Worm (Caenorhabditis elegans): ENCODE results near the gene C56A3.6.
A peak's percentile ranks its signal among the peaks of the same experiment; 100 is the strongest.

C56A3.6 gene

DNA sequence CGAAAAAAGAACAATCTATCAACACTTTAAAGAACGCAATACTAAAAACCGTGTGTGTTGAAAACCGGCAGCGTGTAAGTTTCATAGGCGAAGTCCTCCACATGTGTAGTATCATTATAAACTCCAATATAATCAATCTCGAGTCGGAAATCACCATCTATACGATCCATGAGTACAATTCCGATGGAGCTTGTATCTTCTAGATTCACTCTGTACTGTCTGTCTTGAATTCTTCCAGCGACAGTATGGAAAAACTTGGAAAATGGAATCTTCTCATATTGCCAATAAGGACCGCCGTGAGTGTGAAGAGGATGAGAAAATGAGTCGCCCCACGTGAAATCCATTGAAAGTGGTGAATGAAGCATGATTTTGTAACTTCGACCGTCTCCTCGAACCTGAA is 10.8 kb upstream of the C56A3.6 start:
- TF ChIP-seq tra-4 (tag; optimal IDR thresholded peaks at IDR 0.05) (no peak), tbx-11 (GFP tag; IDR thresholded peaks at IDR 0.05) (no peak), F13C5.2 (tag; optimal IDR thresholded peaks at IDR 0.05) (no peak), aly-1 (tag; optimal IDR thresholded peaks at IDR 0.05) (no peak), ceh-36 (tag; optimal IDR thresholded peaks at IDR 0.05) (no peak), flt-1 (GFP tag; IDR thresholded peaks at IDR 0.05) (no peak), ceh-13 (GFP tag; optimal IDR thresholded peaks at IDR 0.05) (no peak), ets-7 (tag; optimal IDR thresholded peaks at IDR 0.05) (no peak), hnd-1 (tag; optimal IDR thresholded peaks at IDR 0.05) (no peak), pes-1 (GFP tag; IDR thresholded peaks at IDR 0.05) (no peak), ama-1 (optimal IDR thresholded peaks at IDR 0.05) (no peak), B0310.2 (tag; optimal IDR thresholded peaks at IDR 0.05) (no peak), hmbx-1 (tag; optimal IDR thresholded peaks at IDR 0.05) (no peak), scrt-1 (GFP tag; IDR thresholded peaks at IDR 0.05) (no peak), hmg-4 (GFP tag; optimal IDR thresholded peaks at IDR 0.05) (no peak)

DNA sequence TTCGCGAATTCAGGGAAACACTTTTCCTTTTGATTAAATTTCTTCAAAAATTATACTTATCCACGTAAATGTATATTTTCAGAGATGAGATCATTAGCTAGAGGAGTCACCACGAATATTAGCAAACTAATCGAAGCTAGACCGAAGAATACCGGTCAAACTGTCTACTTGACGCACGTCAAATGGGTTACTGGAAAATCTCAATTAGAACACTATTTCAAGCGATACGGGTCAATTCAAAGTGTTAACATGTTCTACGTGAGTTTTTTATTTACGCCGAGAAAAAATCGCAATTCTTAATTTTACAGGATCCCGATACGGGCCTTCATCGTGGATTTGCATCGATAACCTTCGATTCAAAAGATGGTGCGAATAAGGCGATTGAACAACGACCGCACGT is 9.6 kb upstream of the C56A3.6 start, which contains the start of gene slrp-1:
Gene slrp-1, plus strand, starts transcription at position 83 of the 400 bp plus-strand sequence.
- TF ChIP-seq ceh-36 (tag; optimal IDR thresholded peaks at IDR 0.05) (no peak), ets-7 (tag; optimal IDR thresholded peaks at IDR 0.05) (no peak), sea-1 (GFP tag; conservative IDR thresholded peaks at IDR 0.05) (no peak), ceh-13 (GFP tag; optimal IDR thresholded peaks at IDR 0.05) (no peak), aly-1 (tag; optimal IDR thresholded peaks at IDR 0.05) (no peak), tbx-11 (GFP tag; IDR thresholded peaks at IDR 0.05) (no peak), pes-1 (GFP tag; IDR thresholded peaks at IDR 0.05) (no peak), B0310.2 (tag; optimal IDR thresholded peaks at IDR 0.05) (no peak), flt-1 (GFP tag; IDR thresholded peaks at IDR 0.05) (no peak), hmbx-1 (tag; optimal IDR thresholded peaks at IDR 0.05) (no peak), F13C5.2 (tag; optimal IDR thresholded peaks at IDR 0.05) (no peak), hnd-1 (tag; optimal IDR thresholded peaks at IDR 0.05) (no peak), scrt-1 (GFP tag; IDR thresholded peaks at IDR 0.05) (no peak), tbx-37 (GFP tag; conservative IDR thresholded peaks at IDR 0.05) (no peak), hmg-4 (GFP tag; optimal IDR thresholded peaks at IDR 0.05) (no peak), ama-1 (optimal IDR thresholded peaks at IDR 0.05) (no peak), tra-4 (tag; optimal IDR thresholded peaks at IDR 0.05) (no peak)

DNA sequence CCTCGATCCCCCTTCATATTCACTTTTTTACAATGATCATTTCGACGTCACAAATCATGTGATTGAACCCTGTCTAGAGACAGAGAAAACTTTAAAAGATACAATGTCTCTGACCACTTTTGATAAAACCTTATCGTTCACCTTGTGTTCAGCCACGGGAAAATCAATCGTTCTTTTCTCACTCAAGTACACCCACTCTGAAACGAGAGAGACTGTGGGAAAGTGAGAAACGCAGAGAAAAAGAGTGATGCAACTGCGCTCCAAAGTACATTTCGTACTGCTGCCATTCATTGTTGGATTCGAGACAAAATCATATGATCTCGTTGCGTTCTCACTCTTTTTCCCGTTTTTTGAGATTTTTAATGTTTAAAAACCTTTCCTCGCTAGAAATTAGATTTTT is 9.0 kb upstream of the C56A3.6 start:
- TF ChIP-seq F13C5.2 (tag; optimal IDR thresholded peaks at IDR 0.05) (no peak), ceh-36 (tag; optimal IDR thresholded peaks at IDR 0.05) (no peak), tbx-11 (GFP tag; IDR thresholded peaks at IDR 0.05) (no peak), tbx-37 (GFP tag; conservative IDR thresholded peaks at IDR 0.05) (no peak), ets-7 (tag; optimal IDR thresholded peaks at IDR 0.05) (no peak), pes-1 (GFP tag; IDR thresholded peaks at IDR 0.05) (no peak)

DNA sequence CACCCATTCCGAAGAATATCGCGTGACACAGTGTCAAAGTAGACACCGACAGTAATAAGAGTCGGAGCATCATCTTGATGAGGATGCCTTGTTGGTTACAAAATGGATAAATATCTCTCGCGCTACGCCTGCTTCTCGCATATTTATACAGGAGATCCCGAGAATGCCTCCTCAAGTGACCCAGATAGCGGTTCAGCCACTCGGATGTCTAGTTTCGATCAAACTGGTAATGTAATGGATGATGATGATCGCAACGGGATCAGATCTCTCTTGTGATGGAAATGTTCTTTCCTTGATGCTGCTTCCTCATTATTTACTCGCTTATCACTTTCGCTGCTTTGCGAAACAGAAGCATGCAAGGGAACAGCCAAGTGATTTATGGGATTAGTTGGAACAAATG is 7.6 kb upstream of the C56A3.6 start, which contains the start of gene grl-17:
Gene grl-17, minus strand, starts transcription at position 101 of the 400 bp plus-strand sequence.
- TF ChIP-seq ceh-36 (tag; optimal IDR thresholded peaks at IDR 0.05) = no peak
- no peak for TF ChIP-seq tbx-37 (GFP tag; conservative IDR thresholded peaks at IDR 0.05)
- TF ChIP-seq pes-1 (GFP tag; IDR thresholded peaks at IDR 0.05) = no peak
- TF ChIP-seq flt-1 (GFP tag; IDR thresholded peaks at IDR 0.05) = no peak
- TF ChIP-seq sea-1 (GFP tag; conservative IDR thresholded peaks at IDR 0.05) = no peak
- no peak for TF ChIP-seq ceh-13 (GFP tag; optimal IDR thresholded peaks at IDR 0.05)
- TF ChIP-seq ets-7 (tag; optimal IDR thresholded peaks at IDR 0.05) = no peak
- no peak for TF ChIP-seq B0310.2 (tag; optimal IDR thresholded peaks at IDR 0.05)
- TF ChIP-seq tbx-11 (GFP tag; IDR thresholded peaks at IDR 0.05) = no peak
- TF ChIP-seq hmbx-1 (tag; optimal IDR thresholded peaks at IDR 0.05) = no peak
- TF ChIP-seq F13C5.2 (tag; optimal IDR thresholded peaks at IDR 0.05) = no peak

DNA sequence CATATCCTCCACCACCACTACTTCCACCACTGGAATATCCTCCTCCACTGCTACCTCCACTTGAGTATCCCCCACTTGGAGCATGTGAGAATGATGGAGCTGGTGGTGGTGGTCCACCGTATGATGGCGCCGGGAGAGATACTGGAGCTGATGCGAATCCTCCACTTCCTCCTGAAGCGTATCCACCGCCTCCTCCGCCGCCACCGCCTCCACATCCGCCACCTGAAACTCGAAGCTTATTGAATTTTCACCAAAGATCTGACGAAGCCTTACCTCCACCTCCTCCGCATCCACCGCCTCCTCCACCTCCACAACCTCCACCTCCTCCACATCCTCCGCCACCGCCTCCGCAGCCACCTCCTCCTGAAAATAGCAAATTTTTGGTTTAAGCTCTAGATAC is 6.6 kb upstream of the C56A3.6 start:
- no peak for TF ChIP-seq sea-1 (GFP tag; conservative IDR thresholded peaks at IDR 0.05)
- no peak for TF ChIP-seq ceh-36 (tag; optimal IDR thresholded peaks at IDR 0.05)
- TF ChIP-seq scrt-1 (GFP tag; IDR thresholded peaks at IDR 0.05) = no peak
- TF ChIP-seq B0310.2 (tag; optimal IDR thresholded peaks at IDR 0.05) = no peak
- TF ChIP-seq F13C5.2 (tag; optimal IDR thresholded peaks at IDR 0.05) = no peak
- no peak for TF ChIP-seq flt-1 (GFP tag; IDR thresholded peaks at IDR 0.05)
- no peak for TF ChIP-seq ceh-13 (GFP tag; optimal IDR thresholded peaks at IDR 0.05)
- TF ChIP-seq aly-1 (tag; optimal IDR thresholded peaks at IDR 0.05) = no peak
- TF ChIP-seq ama-1 (optimal IDR thresholded peaks at IDR 0.05) = no peak
- TF ChIP-seq ets-7 (tag; optimal IDR thresholded peaks at IDR 0.05) = no peak
- no peak for TF ChIP-seq pes-1 (GFP tag; IDR thresholded peaks at IDR 0.05)
- no peak for TF ChIP-seq hmbx-1 (tag; optimal IDR thresholded peaks at IDR 0.05)
- TF ChIP-seq tra-4 (tag; optimal IDR thresholded peaks at IDR 0.05) = no peak
- no peak for TF ChIP-seq tbx-37 (GFP tag; conservative IDR thresholded peaks at IDR 0.05)
- TF ChIP-seq tbx-11 (GFP tag; IDR thresholded peaks at IDR 0.05) = no peak
- TF ChIP-seq hnd-1 (tag; optimal IDR thresholded peaks at IDR 0.05) = no peak

DNA sequence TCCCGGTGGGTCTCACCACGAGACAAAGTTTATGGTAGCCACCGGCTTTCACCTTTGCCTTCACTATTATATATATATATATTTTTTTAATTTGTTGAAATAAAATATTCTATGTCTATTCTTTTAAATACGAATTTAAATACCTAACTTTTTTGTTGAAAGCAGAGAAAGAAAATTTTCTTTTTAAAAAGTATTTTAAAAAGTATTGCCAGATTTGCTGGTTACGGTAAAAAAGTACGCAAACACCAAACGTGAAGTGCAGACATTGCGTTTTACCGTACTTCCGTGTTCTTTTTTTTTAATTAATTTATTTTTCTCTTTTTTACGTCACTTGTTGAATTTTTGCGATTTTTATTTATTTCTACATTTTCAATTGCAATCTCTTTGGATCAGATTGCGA is 3.8 kb upstream of the C56A3.6 start, which contains the start of gene C56A3.8:
Gene C56A3.8, plus strand, starts transcription at position 301 of the 400 bp plus-strand sequence.
- no peak for TF ChIP-seq aly-1 (tag; optimal IDR thresholded peaks at IDR 0.05)
- no peak for TF ChIP-seq hmbx-1 (tag; optimal IDR thresholded peaks at IDR 0.05)
- no peak for TF ChIP-seq ceh-36 (tag; optimal IDR thresholded peaks at IDR 0.05)
- no peak for TF ChIP-seq F13C5.2 (tag; optimal IDR thresholded peaks at IDR 0.05)
- no peak for TF ChIP-seq tra-4 (tag; optimal IDR thresholded peaks at IDR 0.05)
- no peak for TF ChIP-seq flt-1 (GFP tag; IDR thresholded peaks at IDR 0.05)
- TF ChIP-seq scrt-1 (GFP tag; IDR thresholded peaks at IDR 0.05) = no peak
- TF ChIP-seq pes-1 (GFP tag; IDR thresholded peaks at IDR 0.05) = no peak
- no peak for TF ChIP-seq ama-1 (optimal IDR thresholded peaks at IDR 0.05)
- TF ChIP-seq ets-7 (tag; optimal IDR thresholded peaks at IDR 0.05) = no peak
- TF ChIP-seq ceh-13 (GFP tag; optimal IDR thresholded peaks at IDR 0.05) = no peak
- TF ChIP-seq sea-1 (GFP tag; conservative IDR thresholded peaks at IDR 0.05) = no peak
- TF ChIP-seq hmg-4 (GFP tag; optimal IDR thresholded peaks at IDR 0.05) = no peak
- TF ChIP-seq tbx-37 (GFP tag; conservative IDR thresholded peaks at IDR 0.05) = no peak
- TF ChIP-seq B0310.2 (tag; optimal IDR thresholded peaks at IDR 0.05) = no peak
- TF ChIP-seq hnd-1 (tag; optimal IDR thresholded peaks at IDR 0.05) = no peak
- no peak for TF ChIP-seq tbx-11 (GFP tag; IDR thresholded peaks at IDR 0.05)

ce11 chrV:13556746-13557145 is 549 bp upstream of the C56A3.6 start, which contains the start of gene cav-2:
Gene cav-2, plus strand, starts transcription at chrV:13557104.
- TF ChIP-seq flt-1 (GFP tag; IDR thresholded peaks at IDR 0.05) (no peak), scrt-1 (GFP tag; IDR thresholded peaks at IDR 0.05) (peak; percentile 52; the same call in 1 of the 2 replicates), hmg-4 (GFP tag; optimal IDR thresholded peaks at IDR 0.05) (no peak), tbx-37 (GFP tag; conservative IDR thresholded peaks at IDR 0.05) (peak; percentile 63), ama-1 (optimal IDR thresholded peaks at IDR 0.05) (no peak), hmbx-1 (tag; optimal IDR thresholded peaks at IDR 0.05) (no peak), hnd-1 (tag; optimal IDR thresholded peaks at IDR 0.05) (no peak), ceh-13 (GFP tag; optimal IDR thresholded peaks at IDR 0.05) (no peak), pes-1 (GFP tag; IDR thresholded peaks at IDR 0.05) (no peak; the same call in 1 of the 2 replicates)

Measured in whole organism, early embryonic.